Fruit fly (Drosophila melanogaster): ENCODE data around the gene CG7692.

CG7692 gene

dm6 chr3L:17352812-17353211 lies 1.2 kb downstream of the CG7692 start (continued):
- TF ChIP-seq CG2199 (GFP tag; IDR thresholded peaks at IDR 0.05) (no peak), sqz (GFP tag; optimal IDR thresholded peaks at IDR 0.05) (no peak), otp (GFP tag; IDR thresholded peaks at IDR 0.05) (no peak), Stat92E (GFP tag; optimal IDR thresholded peaks at IDR 0.05) (no peak), bowl (GFP tag; IDR thresholded peaks at IDR 0.05) (no peak), bbx (GFP tag; IDR thresholded peaks at IDR 0.05; ENCODE audit: partially characterized antibody) (no peak), CG8478 (optimal IDR thresholded peaks at IDR 0.05) (no peak), Ets97D (GFP tag; optimal IDR thresholded peaks at IDR 0.05) (peak; percentile 50), CG8388 (GFP tag; optimal IDR thresholded peaks at IDR 0.05) (peak; percentile 8), CG3847 (GFP tag; IDR thresholded peaks at IDR 0.05) (peak; percentile 58), klu (GFP tag; IDR thresholded peaks at IDR 0.05) (no peak), Chrac-16 (GFP tag; optimal IDR thresholded peaks at IDR 0.05) (no peak), CG7786 (GFP tag; optimal IDR thresholded peaks at IDR 0.05) (no peak), cas (GFP tag; IDR thresholded peaks at IDR 0.05) (no peak), pros (GFP tag; optimal IDR thresholded peaks at IDR 0.05) (no peak), CG2129 (GFP tag; IDR thresholded peaks at IDR 0.05; ENCODE audit: partially characterized antibody) (no peak), aop (GFP tag; IDR thresholded peaks at IDR 0.05) (no peak), CG9817 (tag; optimal IDR thresholded peaks at IDR 0.05) (no peak), slou (GFP tag; optimal IDR thresholded peaks at IDR 0.05) (no peak), Bdp1 (GFP tag; optimal IDR thresholded peaks at IDR 0.05) (no peak), dati (GFP tag; IDR thresholded peaks at IDR 0.05) (no peak), CG3163 (GFP tag; optimal IDR thresholded peaks at IDR 0.05) (no peak), lilli (GFP tag; optimal IDR thresholded peaks at IDR 0.05) (no peak), ham (GFP tag; IDR thresholded peaks at IDR 0.05) (no peak), CG43689 (GFP tag; IDR thresholded peaks at IDR 0.05) (no peak), CG31441 (GFP tag; IDR thresholded peaks at IDR 0.05) (no peak), CG13287 (GFP tag; IDR thresholded peaks at IDR 0.05; ENCODE audit: partially characterized antibody) (peak; percentile 66), CG4854 (GFP tag; optimal IDR thresholded peaks at IDR 0.05) (peak; percentile 89), CG15514 (GFP tag; optimal IDR thresholded peaks at IDR 0.05) (peak; percentile 61), Nf-YC (tag; optimal IDR thresholded peaks at IDR 0.05) (no peak), her (GFP tag; optimal IDR thresholded peaks at IDR 0.05) (no peak), CG15601 (tag; optimal IDR thresholded peaks at IDR 0.05) (peak; percentile 52), phol (tag; optimal IDR thresholded peaks at IDR 0.05) (peak; percentile 50), CG17328 (GFP tag; IDR thresholded peaks at IDR 0.05) (no peak), caup (GFP tag; optimal IDR thresholded peaks at IDR 0.05; ENCODE audit: severe bottlenecking) (no peak), CG12155 (GFP tag; optimal IDR thresholded peaks at IDR 0.05) (peak; percentile 30), CG2120 (GFP tag; optimal IDR thresholded peaks at IDR 0.05) (no peak), NC2β (GFP tag; optimal IDR thresholded peaks at IDR 0.05) (no peak), Scr (GFP tag; IDR thresholded peaks at IDR 0.05; ENCODE audit: partially characterized antibody) (peak; percentile 45), CG4617 (GFP tag; optimal IDR thresholded peaks at IDR 0.05; ENCODE audit: borderline replicate concordance) (peak; percentile 52), tin (GFP tag; optimal IDR thresholded peaks at IDR 0.05) (no peak), Lhr (GFP tag; optimal IDR thresholded peaks at IDR 0.05) (peak; percentile 76), Mad (GFP tag; optimal IDR thresholded peaks at IDR 0.05) (no peak), tup (GFP tag; optimal IDR thresholded peaks at IDR 0.05) (no peak), pan (optimal IDR thresholded peaks at IDR 0.05) (no peak), pan (GFP tag; optimal IDR thresholded peaks at IDR 0.05 in 1 of 2, IDR thresholded peaks at IDR 0.05 in 1 of 2) (no peak), D19A (tag; optimal IDR thresholded peaks at IDR 0.05) (peak; percentile 5), repo (GFP tag; optimal IDR thresholded peaks at IDR 0.05) (no peak), CG13296 (GFP tag; optimal IDR thresholded peaks at IDR 0.05) (no peak), Sox100B (GFP tag; optimal IDR thresholded peaks at IDR 0.05) (no peak), CG2889 (GFP tag; IDR thresholded peaks at IDR 0.05) (no peak), prd (optimal IDR thresholded peaks at IDR 0.05) (no peak), prd (GFP tag; IDR thresholded peaks at IDR 0.05) (no peak)

All from whole organism, embryonic.